Worm (Caenorhabditis elegans): ENCODE results near the gene F58A6.2.

The F58A6.2 gene

ce11 chrII:5183207-5183606, 46.7 kb downstream of the F58A6.2 start:
- TF ChIP-seq fos-1 (tag; optimal IDR thresholded peaks at IDR 0.05) (no peak), ama-1 (optimal IDR thresholded peaks at IDR 0.05) (no peak), nhr-25 (tag; optimal IDR thresholded peaks at IDR 0.05) (peak; percentile 50), nhr-28 (tag; optimal IDR thresholded peaks at IDR 0.05) (no peak), nhr-11 (tag; optimal IDR thresholded peaks at IDR 0.05) (no peak), tbx-2 (tag; optimal IDR thresholded peaks at IDR 0.05) (no peak), lin-15B (tag; optimal IDR thresholded peaks at IDR 0.05) (no peak), ztf-4 (tag; optimal IDR thresholded peaks at IDR 0.05) (no peak), eor-1 (tag; optimal IDR thresholded peaks at IDR 0.05) (no peak), R02D3.7 (tag; optimal IDR thresholded peaks at IDR 0.05) (no peak), nhr-23 (tag; optimal IDR thresholded peaks at IDR 0.05) (peak; percentile 20), ceh-9 (tag; optimal IDR thresholded peaks at IDR 0.05) (no peak), nhr-67 (tag; optimal IDR thresholded peaks at IDR 0.05) (no peak)

DNA sequence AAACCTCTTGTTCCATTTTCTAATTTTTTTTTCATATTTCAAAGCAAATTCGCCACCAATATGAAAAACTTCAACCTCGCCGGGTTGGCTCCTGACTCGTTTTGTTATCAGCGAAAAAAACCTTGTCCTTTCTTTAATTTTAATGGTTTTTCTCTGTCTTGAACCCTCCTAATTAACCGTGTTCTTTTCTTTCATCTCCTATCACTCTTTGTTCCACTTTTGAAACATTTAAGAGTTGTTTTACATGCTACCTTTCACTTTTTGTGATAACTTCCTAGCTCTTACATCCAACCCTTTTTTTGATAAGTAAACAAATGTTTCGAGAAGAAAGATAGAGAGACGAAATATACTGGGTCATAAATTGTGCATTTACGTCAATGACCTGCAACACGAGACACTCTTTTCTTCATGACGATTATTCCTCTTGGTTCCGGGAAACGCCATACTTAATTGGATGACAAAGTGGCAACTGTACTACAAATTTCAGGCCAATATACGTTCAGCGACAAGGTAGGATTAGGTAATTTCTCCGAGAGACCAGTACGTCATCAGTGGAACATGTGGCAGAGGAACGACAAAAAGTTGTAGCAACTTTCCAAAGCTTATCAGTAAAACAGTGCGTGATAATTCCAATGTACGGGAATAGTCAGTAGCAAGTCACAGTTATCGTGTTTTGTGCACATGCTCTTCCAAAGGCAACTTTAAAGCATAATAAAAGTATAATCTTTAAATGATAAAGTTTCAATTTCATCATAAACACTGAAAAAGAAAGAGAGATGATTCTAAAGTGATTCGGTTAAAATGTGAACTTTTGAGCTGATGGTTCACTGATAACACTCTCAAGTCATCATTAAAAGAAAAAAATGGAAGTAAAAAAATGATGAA, 48.4 kb downstream of the F58A6.2 start:
- peak; percentile 87 for TF ChIP-seq pqm-1 (tag; optimal IDR thresholded peaks at IDR 0.05)
- peak; percentile 6 for TF ChIP-seq fos-1 (tag; optimal IDR thresholded peaks at IDR 0.05)
- no peak for TF ChIP-seq mml-1 (tag; optimal IDR thresholded peaks at IDR 0.05)
- no peak for TF ChIP-seq lsy-12 (tag; optimal IDR thresholded peaks at IDR 0.05)
- peak; percentile 99 for TF ChIP-seq elt-2 (tag; optimal IDR thresholded peaks at IDR 0.05)
- TF ChIP-seq pha-4 (tag; optimal IDR thresholded peaks at IDR 0.05) = peak; percentile 62
- TF ChIP-seq tbx-2 (tag; optimal IDR thresholded peaks at IDR 0.05) = no peak
- TF ChIP-seq unc-62 (GFP tag; optimal IDR thresholded peaks at IDR 0.05) = no peak
- no peak for TF ChIP-seq nhr-77 (tag; optimal IDR thresholded peaks at IDR 0.05)

ce11 chrII:5185955-5186539, 49.5 kb downstream of the F58A6.2 start:
- TF ChIP-seq pha-4 (tag; optimal IDR thresholded peaks at IDR 0.05) = peak; percentile 43
- TF ChIP-seq nhr-23 (tag; optimal IDR thresholded peaks at IDR 0.05) = no peak
- no peak for TF ChIP-seq fkh-10 (GFP tag; optimal IDR thresholded peaks at IDR 0.05)
- TF ChIP-seq ztf-4 (tag; optimal IDR thresholded peaks at IDR 0.05) = no peak
- no peak for TF ChIP-seq nhr-25 (tag; optimal IDR thresholded peaks at IDR 0.05)
- TF ChIP-seq zag-1 (tag; optimal IDR thresholded peaks at IDR 0.05) = no peak
- TF ChIP-seq jun-1 (tag; optimal IDR thresholded peaks at IDR 0.05) = peak; percentile 46
- peak; percentile 99 for TF ChIP-seq elt-2 (tag; optimal IDR thresholded peaks at IDR 0.05)
- TF ChIP-seq hmg-11 (tag; optimal IDR thresholded peaks at IDR 0.05) = no peak
- TF ChIP-seq ceh-28 (tag; optimal IDR thresholded peaks at IDR 0.05) = peak; percentile 13
- TF ChIP-seq skn-1 (tag; optimal IDR thresholded peaks at IDR 0.05) = no peak
- no peak for TF ChIP-seq tbx-2 (tag; optimal IDR thresholded peaks at IDR 0.05)
- peak; percentile 95 for TF ChIP-seq pqm-1 (tag; optimal IDR thresholded peaks at IDR 0.05)
- no peak for TF ChIP-seq nhr-77 (tag; optimal IDR thresholded peaks at IDR 0.05)
- TF ChIP-seq nhr-237 (tag; optimal IDR thresholded peaks at IDR 0.05) = no peak
- no peak for TF ChIP-seq ceh-9 (tag; optimal IDR thresholded peaks at IDR 0.05)
- TF ChIP-seq elt-1 (tag; optimal IDR thresholded peaks at IDR 0.05) = no peak
- TF ChIP-seq egl-27 (tag; optimal IDR thresholded peaks at IDR 0.05) = no peak
- no peak for TF ChIP-seq ceh-16 (tag; optimal IDR thresholded peaks at IDR 0.05)
- no peak for TF ChIP-seq lin-39 (tag; optimal IDR thresholded peaks at IDR 0.05)

DNA sequence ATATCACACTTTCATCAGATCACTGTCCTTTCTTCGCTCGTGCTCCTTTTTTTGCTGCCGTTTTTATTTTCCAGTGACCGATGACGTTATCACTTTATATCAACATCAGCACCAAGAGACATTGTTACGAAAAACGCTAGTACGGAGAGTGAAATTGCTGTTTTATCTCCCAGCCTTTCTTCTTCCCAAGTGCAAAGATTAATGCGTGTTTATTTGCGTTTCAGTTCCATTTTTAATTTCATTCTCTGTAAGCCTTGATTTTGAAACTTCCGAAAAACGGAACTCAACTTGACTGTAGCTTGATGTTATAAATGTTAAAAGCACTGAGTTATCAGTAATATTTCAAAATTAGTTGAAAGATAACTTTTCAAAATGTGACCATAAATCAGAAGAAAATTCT, 50.4 kb downstream of the F58A6.2 start:
- TF ChIP-seq egl-5 (tag; optimal IDR thresholded peaks at IDR 0.05) = no peak
- peak; percentile 30 for TF ChIP-seq pqm-1 (tag; optimal IDR thresholded peaks at IDR 0.05)
- TF ChIP-seq elt-2 (tag; optimal IDR thresholded peaks at IDR 0.05) = peak; percentile 94

ce11 chrII:5187469-5187868, 51.0 kb downstream of the F58A6.2 start, which contains the start of gene crh-2:
Gene crh-2, minus strand, starts transcription at chrII:5187569.
- TF ChIP-seq pqm-1 (tag; optimal IDR thresholded peaks at IDR 0.05) = no peak
- no peak for TF ChIP-seq tbx-2 (tag; optimal IDR thresholded peaks at IDR 0.05)
- no peak for TF ChIP-seq fos-1 (tag; optimal IDR thresholded peaks at IDR 0.05)
- TF ChIP-seq sea-2 (GFP tag; optimal IDR thresholded peaks at IDR 0.05) = no peak
- no peak for TF ChIP-seq fkh-2 (tag; optimal IDR thresholded peaks at IDR 0.05)
- TF ChIP-seq nfya-1 (tag; optimal IDR thresholded peaks at IDR 0.05; ENCODE audit: insufficient read depth) = no peak
- no peak for TF ChIP-seq lin-15B (tag; optimal IDR thresholded peaks at IDR 0.05)
- TF ChIP-seq mml-1 (tag; optimal IDR thresholded peaks at IDR 0.05) = no peak
- TF ChIP-seq elt-2 (tag; optimal IDR thresholded peaks at IDR 0.05) = no peak
- TF ChIP-seq nhr-11 (tag; optimal IDR thresholded peaks at IDR 0.05) = no peak
- TF ChIP-seq nhr-237 (tag; optimal IDR thresholded peaks at IDR 0.05) = no peak
- TF ChIP-seq ZK546.5 (tag; optimal IDR thresholded peaks at IDR 0.05) = no peak
- no peak for TF ChIP-seq ceh-9 (tag; optimal IDR thresholded peaks at IDR 0.05)
- no peak for TF ChIP-seq elt-1 (tag; optimal IDR thresholded peaks at IDR 0.05)
- no peak for TF ChIP-seq egl-27 (tag; optimal IDR thresholded peaks at IDR 0.05)
- no peak for TF ChIP-seq eor-1 (tag; optimal IDR thresholded peaks at IDR 0.05)
- no peak for TF ChIP-seq ceh-16 (tag; optimal IDR thresholded peaks at IDR 0.05)
- TF ChIP-seq R02D3.7 (tag; optimal IDR thresholded peaks at IDR 0.05) = no peak
- no peak for TF ChIP-seq ceh-82 (tag; optimal IDR thresholded peaks at IDR 0.05)

All from whole organism, L3 larva.